Fruit fly (Drosophila melanogaster) whole organism, wandering third instar larva: ENCODE data around the gene Rhau.

Experiments
- Abd-B ChIP-seq: fragments of >200 bp; optimal IDR thresholded peaks from 2 replicates; lab custom pipeline; 2017; ENCODE audit warnings: missing biosample characterization, missing genetic modification characterization
- CG32264 ChIP-seq: fragments of 200-800 bp; sonication (Bioruptor generic); optimal IDR thresholded peaks from 2 replicates; lab custom pipeline; 2016; ENCODE audit warnings: missing biosample characterization, missing genetic modification characterization
- CG9705 ChIP-seq: fragments of 200-800 bp; sonication (Bioruptor generic); optimal IDR thresholded peaks from 2 replicates; lab custom pipeline; 2018; ENCODE audit warnings: missing biosample characterization, mild to moderate bottlenecking, missing genetic modification characterization
- CrebA ChIP-seq: fragments of 200-800 bp; sonication (Bioruptor generic); optimal IDR thresholded peaks from 2 replicates; lab custom pipeline; 2016; ENCODE audit warnings: missing biosample characterization, mild to moderate bottlenecking, missing genetic modification characterization, borderline replicate concordance
- Dfd ChIP-seq: fragments of >200 bp; optimal IDR thresholded peaks from 2 replicates; lab custom pipeline; 2017; ENCODE audit warnings: missing biosample characterization, missing genetic modification characterization
- Dif ChIP-seq: fragments of 200-275, 200-300 bp; sonication (Bioruptor generic); optimal IDR thresholded peaks from 2 replicates; lab custom pipeline; 2018; ENCODE audit warnings: missing biosample characterization, missing genetic modification characterization; ENCODE audit not compliant: partially characterized antibody
- GATAd ChIP-seq: sonication (Bioruptor generic); optimal IDR thresholded peaks from 2 replicates; lab custom pipeline; 2016; ENCODE audit warnings: missing biosample characterization, missing genetic modification characterization
- HLH106 ChIP-seq: fragments of 200-800 bp; optimal IDR thresholded peaks from 3 replicates; lab custom pipeline; 2019; ENCODE audit warnings: missing biosample characterization, mild to moderate bottlenecking, missing genetic modification characterization, moderate library complexity
- Hnf4 ChIP-seq: fragments of 200-800 bp; sonication (Bioruptor generic); optimal IDR thresholded peaks from 2 replicates; lab custom pipeline; 2016; ENCODE audit warnings: missing biosample characterization, mild to moderate bottlenecking, missing genetic modification characterization
- Hr78 ChIP-seq: fragments of >200 bp; optimal IDR thresholded peaks from 2 replicates; lab custom pipeline; 2017; ENCODE audit warnings: missing biosample characterization, missing genetic modification characterization
- Hr83 ChIP-seq: fragments of 200-300 bp; sonication (Bioruptor generic); optimal IDR thresholded peaks from 2 replicates; lab custom pipeline; 2016; ENCODE audit warnings: missing biosample characterization, mild to moderate bottlenecking, missing genetic modification characterization, moderate library complexity; ENCODE audit not compliant: poor library complexity, severe bottlenecking
- Jra ChIP-seq: sonication (Bioruptor generic); optimal IDR thresholded peaks from 2 replicates; lab custom pipeline; 2016; ENCODE audit warnings: missing biosample characterization, missing genetic modification characterization
- Mio ChIP-seq: sonication (Bioruptor generic); optimal IDR thresholded peaks from 2 replicates; lab custom pipeline; 2016; ENCODE audit warnings: missing biosample characterization, missing genetic modification characterization
- Myc ChIP-seq: fragments of >200 bp; optimal IDR thresholded peaks from 2 replicates; lab custom pipeline; 2017
- N ChIP-seq: fragments of >200 bp; optimal IDR thresholded peaks from 2 replicates; lab custom pipeline; 2018; ENCODE audit warnings: missing biosample characterization, missing external identifiers, missing genetic modification characterization
- OdsH ChIP-seq: fragments of 200-800 bp; sonication (Bioruptor generic); optimal IDR thresholded peaks from 2 replicates; lab custom pipeline; 2016; ENCODE audit warnings: missing biosample characterization, mild to moderate bottlenecking, missing genetic modification characterization
- Rel ChIP-seq, 2 experiments: fragments of 200-800 bp; sonication (Bioruptor generic) in 1 of 2; optimal IDR thresholded peaks; 2 replicates in 1 of 2; 3 replicates in 1 of 2; lab custom pipeline; 2016 to 2019; ENCODE audit warnings: mild to moderate bottlenecking in 2 of 2, missing biosample characterization in 2 of 2, missing genetic modification characterization in 2 of 2, moderate library complexity in 1 of 2
- Sp1 ChIP-seq: fragments of 200-800 bp; sonication (Bioruptor generic); optimal IDR thresholded peaks from 3 replicates; lab custom pipeline; 2019; ENCODE audit warnings: missing biosample characterization, mild to moderate bottlenecking, missing genetic modification characterization, moderate library complexity
- br ChIP-seq: fragments of 200-800 bp; sonication (Bioruptor generic); optimal IDR thresholded peaks from 2 replicates; lab custom pipeline; 2016; ENCODE audit warnings: missing biosample characterization, missing genetic modification characterization
- brk ChIP-seq: fragments of 200-800 bp; sonication (Bioruptor generic); optimal IDR thresholded peaks from 2 replicates; lab custom pipeline; 2016; ENCODE audit warnings: missing biosample characterization, mild to moderate bottlenecking, missing genetic modification characterization
- dl ChIP-seq, 2 experiments: fragments of 175-275, 200-275 bp in 1 of 2; fragments of 200-275 bp in 1 of 2; sonication (Bioruptor generic); optimal IDR thresholded peaks; lab custom pipeline; 2018; ENCODE audit warnings: mild to moderate bottlenecking in 2 of 2, missing biosample characterization in 2 of 2, missing genetic modification characterization in 2 of 2, moderate library complexity in 2 of 2; ENCODE audit not compliant: partially characterized antibody in 2 of 2, insufficient read depth in 1 of 2
- dmrt93B ChIP-seq: fragments of 200-800 bp; sonication (Bioruptor generic); optimal IDR thresholded peaks from 2 replicates; lab custom pipeline; 2018; ENCODE audit warnings: missing biosample characterization, mild to moderate bottlenecking, missing genetic modification characterization
- dsf ChIP-seq: sonication (Bioruptor generic); optimal IDR thresholded peaks from 2 replicates; lab custom pipeline; 2016; ENCODE audit warnings: missing biosample characterization, missing genetic modification characterization, borderline replicate concordance
- ey ChIP-seq: fragments of 200-800 bp; sonication (Bioruptor generic); optimal IDR thresholded peaks from 2 replicates; lab custom pipeline; 2016; ENCODE audit warnings: missing biosample characterization, missing genetic modification characterization
- foxo ChIP-seq, 2 experiments: fragments of 200-800 bp; sonication (Bioruptor generic); optimal IDR thresholded peaks; 2 replicates in 1 of 2; 3 replicates in 1 of 2; lab custom pipeline; 2016 to 2017; ENCODE audit warnings: missing biosample characterization in 2 of 2, missing genetic modification characterization in 2 of 2
- fru ChIP-seq: fragments of 200-800 bp; sonication (Bioruptor generic); optimal IDR thresholded peaks from 3 replicates; lab custom pipeline; 2016; ENCODE audit warnings: missing biosample characterization, mild to moderate bottlenecking, missing genetic modification characterization
- h ChIP-seq: fragments of 200-800 bp; sonication (Bioruptor generic); optimal IDR thresholded peaks from 3 replicates; lab custom pipeline; 2016; ENCODE audit warnings: missing biosample characterization, mild to moderate bottlenecking, missing genetic modification characterization
- jim ChIP-seq: fragments of 175-275, 200-325 bp; sonication (Bioruptor generic); optimal IDR thresholded peaks from 2 replicates; lab custom pipeline; 2016; ENCODE audit warnings: missing biosample characterization, mild to moderate bottlenecking, missing genetic modification characterization
- lola ChIP-seq: fragments of >200 bp; optimal IDR thresholded peaks from 2 replicates; lab custom pipeline; 2017; ENCODE audit warnings: missing biosample characterization, missing genetic modification characterization
- pan ChIP-seq: fragments of >200 bp; optimal IDR thresholded peaks from 2 replicates; lab custom pipeline; 2017
- psq ChIP-seq: fragments of 200-800 bp; sonication (Bioruptor generic); optimal IDR thresholded peaks from 3 replicates; lab custom pipeline; 2017; ENCODE audit warnings: missing biosample characterization, mild to moderate bottlenecking, missing genetic modification characterization, moderate library complexity
- rgr ChIP-seq: fragments of 200-800 bp; sonication (Bioruptor generic); optimal IDR thresholded peaks from 3 replicates; lab custom pipeline; 2016; ENCODE audit warnings: missing biosample characterization, mild to moderate bottlenecking, missing genetic modification characterization
- sage ChIP-seq: fragments of 200-800 bp; sonication (Bioruptor generic); optimal IDR thresholded peaks from 2 replicates; lab custom pipeline; 2016; ENCODE audit warnings: missing biosample characterization, mild to moderate bottlenecking, missing genetic modification characterization
- sv ChIP-seq: fragments of 200-800 bp; sonication (Bioruptor generic); optimal IDR thresholded peaks from 3 replicates; lab custom pipeline; 2016; ENCODE audit warnings: missing biosample characterization, missing genetic modification characterization
- usp ChIP-seq: fragments of >200 bp; optimal IDR thresholded peaks from 2 replicates; lab custom pipeline; 2017; ENCODE audit warnings: missing biosample characterization, missing genetic modification characterization
- woc ChIP-seq: sonication (Bioruptor generic); optimal IDR thresholded peaks from 2 replicates; lab custom pipeline; 2016; ENCODE audit warnings: missing biosample characterization, mild to moderate bottlenecking, missing genetic modification characterization

Rhau gene

dm6 chr2L:20760956-20761355, 3.2 kb upstream of the Rhau start:
- TF ChIP-seq Rel (GFP tag; optimal IDR thresholded peaks at IDR 0.05; lab: Kevin White, UChicago) (no peak), Rel (tag; optimal IDR thresholded peaks at IDR 0.05; lab: Kevin White, UChicago) (peak; percentile 100), woc (no peak), N (GFP tag; lab: Kevin White, UChicago) (no peak), Mio (no peak), dmrt93B (GFP tag; lab: Kevin White, UChicago) (no peak), HLH106 (tag; lab: Kevin White, UChicago) (no peak), Myc (lab: Kevin White, UChicago) (no peak), h (GFP tag; lab: Kevin White, UChicago) (peak; percentile 16), lola (GFP tag; lab: Kevin White, UChicago) (no peak), Dif (GFP tag; lab: Kevin White, UChicago) (no peak), CG32264 (GFP tag; lab: Kevin White, UChicago) (no peak), rgr (GFP tag; lab: Kevin White, UChicago) (peak; percentile 24), CrebA (GFP tag; lab: Kevin White, UChicago) (no peak)

DNA sequence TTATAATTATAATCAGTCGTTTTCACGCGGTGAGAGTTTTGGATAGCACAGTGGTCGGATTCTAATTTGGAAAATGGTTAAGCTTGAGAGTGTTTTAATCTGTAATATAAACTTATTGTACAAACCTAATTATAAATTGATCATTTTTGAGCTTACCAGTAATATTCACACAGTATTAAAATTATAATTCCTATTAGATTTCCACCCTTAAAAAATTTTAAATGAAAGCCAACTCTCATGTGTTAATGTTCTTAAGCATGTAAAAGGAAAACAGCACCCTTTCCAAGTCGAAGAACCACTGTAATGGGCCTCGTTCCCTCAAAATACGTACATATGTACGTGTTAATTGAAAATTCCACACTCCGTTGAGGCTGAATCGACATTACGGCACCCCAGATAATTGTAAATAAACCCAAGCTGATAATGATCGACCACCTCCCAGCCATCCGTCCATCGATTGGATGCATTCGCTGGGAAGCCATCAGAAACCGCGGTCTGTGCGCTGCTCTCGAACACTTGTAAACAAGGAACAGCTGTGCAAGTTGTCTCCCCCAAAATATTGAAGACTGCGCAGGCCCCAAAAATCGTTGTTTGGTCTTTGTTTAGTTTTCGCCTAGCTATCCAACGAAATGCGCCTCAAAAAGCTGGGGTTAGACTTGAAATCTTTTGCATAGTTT, 2.2 kb upstream of the Rhau start:
- no peak for TF ChIP-seq Jra (GFP tag; lab: Kevin White, UChicago)
- peak; percentile 58 for TF ChIP-seq Sp1 (GFP tag; lab: Kevin White, UChicago)
- TF ChIP-seq woc: peak; percentile 40
- TF ChIP-seq Rel (GFP tag; optimal IDR thresholded peaks at IDR 0.05; lab: Kevin White, UChicago): no peak
- TF ChIP-seq Rel (tag; optimal IDR thresholded peaks at IDR 0.05; lab: Kevin White, UChicago): peak; percentile 65
- TF ChIP-seq OdsH (GFP tag; lab: Kevin White, UChicago): peak; percentile 57
- no peak for TF ChIP-seq Myc (lab: Kevin White, UChicago)
- no peak for TF ChIP-seq N (GFP tag; lab: Kevin White, UChicago)
- TF ChIP-seq Hnf4 (GFP tag; lab: Kevin White, UChicago): peak; percentile 64
- TF ChIP-seq dsf (GFP tag; lab: Kevin White, UChicago): no peak
- TF ChIP-seq rgr (GFP tag; lab: Kevin White, UChicago): peak; percentile 72
- TF ChIP-seq psq (GFP tag; lab: Kevin White, UChicago): peak; percentile 25
- no peak for TF ChIP-seq CG9705
- TF ChIP-seq Dfd (GFP tag; lab: Kevin White, UChicago): peak; percentile 53
- TF ChIP-seq sage (GFP tag; lab: Kevin White, UChicago): peak; percentile 59
- peak; percentile 15 for TF ChIP-seq CG32264 (GFP tag; lab: Kevin White, UChicago)
- peak; percentile 79 for TF ChIP-seq h (GFP tag; lab: Kevin White, UChicago)
- TF ChIP-seq dmrt93B (GFP tag; lab: Kevin White, UChicago): peak; percentile 38
- peak; percentile 62 for TF ChIP-seq ey
- peak; percentile 65 for TF ChIP-seq br (GFP tag; lab: Kevin White, UChicago)
- TF ChIP-seq dl (GFP tag; optimal IDR thresholded peaks at IDR 0.05; lab: Kevin White, UChicago; ENCODE audit: insufficient read depth in 1 of 2, partially characterized antibody in 2 of 2): no peak
- TF ChIP-seq fru (GFP tag; lab: Kevin White, UChicago): peak; percentile 66
- TF ChIP-seq Hr83 (GFP tag; lab: Kevin White, UChicago): peak; percentile 54
- TF ChIP-seq brk (GFP tag; lab: Kevin White, UChicago): no peak
- peak in 1 of 2 experiments; percentile 77 for TF ChIP-seq foxo (GFP tag; optimal IDR thresholded peaks at IDR 0.05; lab: Kevin White, UChicago)
- TF ChIP-seq pan (lab: Kevin White, UChicago): no peak
- peak; percentile 70 for TF ChIP-seq HLH106 (tag; lab: Kevin White, UChicago)
- TF ChIP-seq, all 38 proteins: peak for 18

DNA sequence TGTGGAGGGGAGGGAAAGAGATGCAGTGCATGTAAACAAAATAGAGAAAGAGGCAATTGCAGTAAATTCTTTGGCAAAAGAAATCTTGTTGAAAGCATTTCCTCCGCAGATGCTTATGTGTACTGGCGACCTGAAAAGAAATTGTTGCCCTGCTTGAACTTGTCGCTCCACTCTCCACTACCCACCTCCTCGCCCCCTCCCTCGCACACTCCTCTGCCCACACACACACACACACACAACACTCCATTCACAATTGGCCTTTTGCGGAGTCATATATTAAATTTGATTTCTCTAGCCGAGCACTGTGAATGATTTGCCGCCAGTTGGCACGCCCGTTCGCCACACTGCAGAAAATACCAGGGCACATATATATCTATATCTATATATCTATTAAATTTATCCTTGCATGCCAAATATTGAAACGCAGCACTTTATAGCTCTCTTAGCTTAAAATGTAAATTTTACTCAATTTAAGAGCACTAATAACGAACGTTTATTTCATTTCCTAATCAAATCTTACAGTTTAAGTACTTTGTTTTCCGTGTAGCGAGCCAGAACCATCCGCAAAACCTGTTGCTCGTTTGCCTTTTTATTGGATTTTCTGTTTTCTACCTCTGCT, 1.2 kb upstream of the Rhau start:
- TF ChIP-seq dl (GFP tag; optimal IDR thresholded peaks at IDR 0.05; lab: Kevin White, UChicago; ENCODE audit: insufficient read depth in 1 of 2, partially characterized antibody in 2 of 2) (no peak), OdsH (GFP tag; lab: Kevin White, UChicago) (peak; percentile 75), usp (GFP tag; lab: Kevin White, UChicago) (no peak), Dfd (GFP tag; lab: Kevin White, UChicago) (no peak), CrebA (GFP tag; lab: Kevin White, UChicago) (no peak), dmrt93B (GFP tag; lab: Kevin White, UChicago) (peak; percentile 29), brk (GFP tag; lab: Kevin White, UChicago) (no peak), Hr83 (GFP tag; lab: Kevin White, UChicago) (no peak), Mio (no peak), psq (GFP tag; lab: Kevin White, UChicago) (peak; percentile 54), h (GFP tag; lab: Kevin White, UChicago) (peak; percentile 79), pan (lab: Kevin White, UChicago) (no peak), GATAd (GFP tag; lab: Kevin White, UChicago) (no peak), Hr78 (peak; percentile 27), sage (GFP tag; lab: Kevin White, UChicago) (no peak), Myc (lab: Kevin White, UChicago) (no peak), sv (GFP tag; lab: Kevin White, UChicago) (peak; percentile 60), Hnf4 (GFP tag; lab: Kevin White, UChicago) (peak; percentile 63), br (GFP tag; lab: Kevin White, UChicago) (peak; percentile 56), N (GFP tag; lab: Kevin White, UChicago) (no peak), foxo (GFP tag; optimal IDR thresholded peaks at IDR 0.05; lab: Kevin White, UChicago) (peak; percentile 20 to 76), CG9705 (peak; percentile 50), rgr (GFP tag; lab: Kevin White, UChicago) (peak; percentile 75), Jra (GFP tag; lab: Kevin White, UChicago) (no peak), fru (GFP tag; lab: Kevin White, UChicago) (peak; percentile 81), HLH106 (tag; lab: Kevin White, UChicago) (peak; percentile 81), Rel (GFP tag; optimal IDR thresholded peaks at IDR 0.05; lab: Kevin White, UChicago) (no peak), Rel (tag; optimal IDR thresholded peaks at IDR 0.05; lab: Kevin White, UChicago) (peak; percentile 4), ey (peak; percentile 71), Sp1 (GFP tag; lab: Kevin White, UChicago) (peak; percentile 77), dsf (GFP tag; lab: Kevin White, UChicago) (no peak), jim (GFP tag; lab: Kevin White, UChicago) (no peak), lola (GFP tag; lab: Kevin White, UChicago) (no peak), Abd-B (GFP tag; lab: Kevin White, UChicago) (no peak)
